Worm (Caenorhabditis elegans): ENCODE measurements around the gene str-256.
A peak's percentile ranks its signal among the peaks of the same experiment; 100 is the strongest.

str-256 gene

DNA sequence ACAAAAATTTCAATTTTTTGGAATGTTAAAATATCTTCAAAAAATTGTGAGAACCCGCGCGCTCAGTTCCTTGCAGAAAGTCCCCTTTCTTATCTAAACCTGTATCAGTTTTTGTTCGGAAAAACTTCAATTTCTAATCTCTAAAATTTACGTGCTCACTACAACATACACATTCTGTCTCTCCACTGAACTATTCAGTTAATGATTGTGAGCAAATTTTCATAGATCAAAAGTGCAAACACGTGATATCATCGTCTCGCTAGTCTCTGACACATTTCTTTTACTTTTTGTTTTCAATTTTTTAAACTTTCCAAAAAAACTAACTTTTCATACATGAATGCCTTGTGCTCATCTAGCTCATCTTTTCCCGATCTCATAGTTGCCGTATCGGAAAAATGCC, 41.7 kb downstream of the str-256 start, which contains the start of gene nhr-203:
Gene nhr-203 (plus strand): TSS at position 332 of the 400 bp plus-strand sequence.
- peak; percentile 5 for TF ChIP-seq skn-1 (tag; optimal IDR thresholded peaks at IDR 0.05)
- TF ChIP-seq nhr-25 (tag; optimal IDR thresholded peaks at IDR 0.05), result no peak
- TF ChIP-seq jun-1 (tag; optimal IDR thresholded peaks at IDR 0.05), result no peak
- TF ChIP-seq eor-1 (tag; optimal IDR thresholded peaks at IDR 0.05), result no peak
- no peak for TF ChIP-seq ceh-16 (tag; optimal IDR thresholded peaks at IDR 0.05)
- no peak for TF ChIP-seq ceh-82 (tag; optimal IDR thresholded peaks at IDR 0.05)
- TF ChIP-seq zag-1 (tag; optimal IDR thresholded peaks at IDR 0.05), result no peak
- TF ChIP-seq daf-12 (tag; optimal IDR thresholded peaks at IDR 0.05), result no peak
- TF ChIP-seq mdl-1 (tag; optimal IDR thresholded peaks at IDR 0.05), result no peak
- no peak for TF ChIP-seq nhr-28 (tag; optimal IDR thresholded peaks at IDR 0.05)
- no peak for TF ChIP-seq elt-1 (tag; optimal IDR thresholded peaks at IDR 0.05)
- TF ChIP-seq nfya-1 (tag; optimal IDR thresholded peaks at IDR 0.05; ENCODE audit: insufficient read depth), result no peak
- TF ChIP-seq pha-4 (tag; optimal IDR thresholded peaks at IDR 0.05), result peak; percentile 28
- no peak for TF ChIP-seq egl-27 (tag; optimal IDR thresholded peaks at IDR 0.05)
- no peak for TF ChIP-seq nhr-12 (tag; optimal IDR thresholded peaks at IDR 0.05)
- no peak for TF ChIP-seq lin-15B (tag; optimal IDR thresholded peaks at IDR 0.05)
- TF ChIP-seq unc-62 (GFP tag; optimal IDR thresholded peaks at IDR 0.05), result no peak
- no peak for TF ChIP-seq R02D3.7 (tag; optimal IDR thresholded peaks at IDR 0.05)
- TF ChIP-seq pqm-1 (tag; optimal IDR thresholded peaks at IDR 0.05), result peak; percentile 97
- no peak for TF ChIP-seq unc-39 (tag; optimal IDR thresholded peaks at IDR 0.05)
- TF ChIP-seq ztf-11 (tag; optimal IDR thresholded peaks at IDR 0.05), result no peak
- no peak for TF ChIP-seq aly-2 (tag; optimal IDR thresholded peaks at IDR 0.05)
- no peak for TF ChIP-seq sea-2 (GFP tag; optimal IDR thresholded peaks at IDR 0.05)
- TF ChIP-seq ceh-9 (tag; optimal IDR thresholded peaks at IDR 0.05), result no peak
- peak; percentile 91 for TF ChIP-seq elt-2 (tag; optimal IDR thresholded peaks at IDR 0.05)
- TF ChIP-seq snpc-4 (tag; optimal IDR thresholded peaks at IDR 0.05), result no peak
- TF ChIP-seq fkh-10 (GFP tag; optimal IDR thresholded peaks at IDR 0.05), result no peak

DNA sequence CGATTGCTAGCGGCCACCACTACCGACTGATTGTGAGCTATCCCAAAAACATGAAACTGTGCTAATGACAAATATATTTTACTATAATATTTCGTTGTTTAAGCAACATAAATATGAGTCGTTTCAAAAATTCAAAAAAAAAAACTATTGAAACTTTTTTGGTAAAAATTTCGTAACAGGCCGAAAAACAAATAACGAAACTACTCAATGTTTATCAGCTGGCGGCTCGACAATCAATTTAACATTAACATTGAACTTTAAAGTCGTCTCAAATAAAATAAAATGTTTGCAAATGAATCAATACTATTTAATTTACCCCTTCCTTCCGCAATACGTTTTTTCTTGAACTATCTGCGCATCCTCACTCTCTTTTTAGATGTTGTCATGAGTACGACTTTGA, 43.3 kb downstream of the str-256 start:
- no peak for TF ChIP-seq nhr-77 (tag; optimal IDR thresholded peaks at IDR 0.05)
- TF ChIP-seq pha-4 (tag; optimal IDR thresholded peaks at IDR 0.05), result peak; percentile 45
- TF ChIP-seq elt-2 (tag; optimal IDR thresholded peaks at IDR 0.05), result peak; percentile 15

DNA sequence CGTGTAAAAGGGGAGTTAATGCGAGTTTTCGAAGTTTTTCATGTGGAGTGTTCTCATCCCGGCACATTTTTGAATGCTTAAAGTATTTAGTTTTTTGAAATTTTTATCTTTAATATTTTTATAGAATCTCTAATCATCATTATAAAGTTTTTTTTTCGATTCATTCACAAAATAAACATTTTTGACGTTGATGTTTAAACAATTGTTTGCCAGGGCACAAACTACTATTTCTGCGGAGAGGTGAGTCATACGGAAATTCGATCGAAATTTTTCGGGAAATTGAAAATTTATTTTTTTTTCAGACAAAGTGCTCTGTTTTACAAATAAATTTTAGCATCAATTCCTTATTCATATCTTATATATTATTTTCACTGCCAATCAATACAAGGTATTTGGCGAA, 47.6 kb downstream of the str-256 start, which contains the start of gene nhr-98:
Gene nhr-98 (plus strand): TSS at position 301 of the 400 bp plus-strand sequence.
- TF ChIP-seq ztf-4 (tag; optimal IDR thresholded peaks at IDR 0.05) (no peak), pha-4 (tag; optimal IDR thresholded peaks at IDR 0.05) (peak; percentile 2), daf-12 (tag; optimal IDR thresholded peaks at IDR 0.05) (no peak), jun-1 (tag; optimal IDR thresholded peaks at IDR 0.05) (no peak)

DNA sequence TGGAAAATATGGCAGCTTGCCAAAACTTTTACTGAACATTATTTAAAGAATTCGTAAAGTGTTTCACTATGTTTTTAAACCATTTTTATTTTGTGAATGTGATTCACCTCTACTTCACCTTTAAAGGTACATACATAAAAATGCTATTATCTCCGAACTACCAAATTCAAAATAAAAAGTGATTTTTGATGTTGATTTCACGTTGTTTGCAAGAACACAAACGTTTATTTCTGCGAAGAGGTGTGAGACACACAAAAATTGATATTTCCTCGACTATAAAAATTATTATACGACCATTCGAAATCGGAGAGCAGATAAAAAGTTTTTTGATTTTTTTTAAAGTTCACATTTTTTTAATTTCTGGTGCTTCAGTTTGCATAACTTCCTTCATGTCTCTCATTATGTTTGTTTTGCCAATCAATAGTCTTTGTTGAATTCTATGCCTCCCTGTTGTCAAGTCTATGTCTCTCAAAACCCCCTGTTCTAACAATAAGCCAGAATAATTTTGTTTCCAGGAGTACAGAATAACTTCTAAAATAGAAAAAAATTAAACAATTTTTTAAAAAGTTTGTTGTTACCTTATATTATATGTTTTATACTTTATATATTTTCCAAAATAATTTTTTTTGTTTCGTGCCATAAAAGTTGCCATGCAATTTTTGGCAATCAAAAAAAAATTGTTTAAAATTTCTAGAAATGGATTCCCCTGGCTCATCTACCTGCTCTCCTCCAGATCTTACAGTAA, 50.2 kb downstream of the str-256 start, which contains the start of gene nhr-123:
Gene nhr-123 (plus strand): TSS at position 695 of the 745 bp plus-strand sequence.
- no peak for TF ChIP-seq jun-1 (tag; optimal IDR thresholded peaks at IDR 0.05)
- no peak for TF ChIP-seq mdl-1 (tag; optimal IDR thresholded peaks at IDR 0.05)
- no peak for TF ChIP-seq nhr-12 (tag; optimal IDR thresholded peaks at IDR 0.05)
- TF ChIP-seq fos-1 (tag; optimal IDR thresholded peaks at IDR 0.05), result no peak
- no peak for TF ChIP-seq nhr-77 (tag; optimal IDR thresholded peaks at IDR 0.05)
- TF ChIP-seq ztf-4 (tag; optimal IDR thresholded peaks at IDR 0.05), result no peak
- TF ChIP-seq elt-2 (tag; optimal IDR thresholded peaks at IDR 0.05), result peak; percentile 35
- no peak for TF ChIP-seq nhr-237 (tag; optimal IDR thresholded peaks at IDR 0.05)
- TF ChIP-seq nhr-43 (tag; optimal IDR thresholded peaks at IDR 0.05; ENCODE audit: poor library complexity, severe bottlenecking), result no peak
- TF ChIP-seq elt-1 (tag; optimal IDR thresholded peaks at IDR 0.05), result no peak
- TF ChIP-seq pha-4 (tag; optimal IDR thresholded peaks at IDR 0.05), result peak; percentile 27
- TF ChIP-seq hmg-11 (tag; optimal IDR thresholded peaks at IDR 0.05), result no peak

Measured in whole organism, L3 larva.